Fruit fly (Drosophila melanogaster) whole organism, embryonic: ENCODE measurements around the gene yps.

Experiments
- Atf6 ChIP-seq: fragments of 200-800 bp; sonication (Bioruptor generic); IDR thresholded peaks from 2 replicates; pipeline ENCODE4 v1.3.6; 2022; ENCODE audit warnings: missing biosample characterization, missing genetic modification characterization
- Bdp1 ChIP-seq: fragments of 200-800 bp; sonication (Bioruptor generic); optimal IDR thresholded peaks from 3 replicates; lab custom pipeline; 2016; ENCODE audit warnings: missing biosample characterization, missing genetic modification characterization
- BtbVII ChIP-seq: fragments of 200-800 bp; sonication (Bioruptor generic); optimal IDR thresholded peaks from 3 replicates; lab custom pipeline; 2017; ENCODE audit warnings: missing biosample characterization, mild to moderate bottlenecking, missing genetic modification characterization
- CG11247 ChIP-seq: fragments of 200-800 bp; sonication (Bioruptor generic); IDR thresholded peaks from 2 replicates; pipeline ENCODE4 v1.3.6; 2022; ENCODE audit warnings: missing biosample characterization, missing genetic modification characterization
- CG11398 ChIP-seq: fragments of 200-800 bp; sonication (Bioruptor generic); optimal IDR thresholded peaks from 2 replicates; lab custom pipeline; 2016; ENCODE audit warnings: missing biosample characterization, missing genetic modification characterization
- CG12659 ChIP-seq: fragments of 200-800 bp; sonication (Bioruptor generic); optimal IDR thresholded peaks from 3 replicates; lab custom pipeline; 2017; ENCODE audit warnings: mild to moderate bottlenecking, missing biosample characterization, missing genetic modification reagents, missing genetic modification characterization
- CG14710 ChIP-seq: fragments of 200-800 bp; sonication (Bioruptor generic); optimal IDR thresholded peaks from 3 replicates; lab custom pipeline; 2019; ENCODE audit warnings: missing biosample characterization, mild to moderate bottlenecking, missing genetic modification characterization, moderate library complexity
- CG15479 ChIP-seq: fragments of 200-800 bp; sonication (Bioruptor generic); optimal IDR thresholded peaks from 3 replicates; lab custom pipeline; 2019; ENCODE audit warnings: missing biosample characterization, mild to moderate bottlenecking, missing genetic modification characterization, moderate library complexity
- CG16779 ChIP-seq: fragments of 200-800 bp; sonication (Bioruptor generic); IDR thresholded peaks from 2 replicates; pipeline ENCODE4 v1.3.6; 2022; ENCODE audit warnings: missing biosample characterization, missing genetic modification characterization
- CG17361 ChIP-seq: fragments of 200-800 bp; sonication (Bioruptor generic); IDR thresholded peaks from 3 replicates; pipeline ENCODE4 v1.3.6; 2022; ENCODE audit warnings: missing biosample characterization, missing genetic modification characterization
- CG34376 ChIP-seq: fragments of 200-800 bp; sonication (Bioruptor generic); optimal IDR thresholded peaks from 2 replicates; lab custom pipeline; 2018; ENCODE audit warnings: missing biosample characterization, mild to moderate bottlenecking, missing genetic modification characterization
- CG34422 ChIP-seq: fragments of 200-800 bp; sonication (Bioruptor generic); IDR thresholded peaks from 3 replicates; pipeline ENCODE4 v1.3.6; 2022; ENCODE audit warnings: missing biosample characterization, missing genetic modification characterization
- CG3726 ChIP-seq: fragments of 200-800 bp; sonication (Bioruptor generic); IDR thresholded peaks from 3 replicates; pipeline ENCODE4, ENCODE4 v1.3.6; 2022; ENCODE audit warnings: missing biosample characterization, missing genetic modification characterization
- CG7839 ChIP-seq: fragments of 200-800 bp; sonication (Bioruptor generic); optimal IDR thresholded peaks from 3 replicates; lab custom pipeline; 2018; ENCODE audit warnings: missing biosample characterization, mild to moderate bottlenecking, missing genetic modification characterization, moderate library complexity
- CG8290 ChIP-seq, 3 experiments: fragments of 200-800 bp; sonication (Bioruptor generic); optimal IDR thresholded peaks; 2 replicates each; lab custom pipeline; 2016 to 2019; ENCODE audit warnings: missing biosample characterization in 3 of 3, missing genetic modification characterization in 3 of 3, mild to moderate bottlenecking in 2 of 3, moderate library complexity in 1 of 3
- D19A ChIP-seq: fragments of 200-800 bp; optimal IDR thresholded peaks from 3 replicates; lab custom pipeline; 2019; ENCODE audit warnings: missing biosample characterization, mild to moderate bottlenecking, missing genetic modification characterization, moderate library complexity
- Dll ChIP-seq: fragments of 200-800 bp; sonication (Bioruptor generic); IDR thresholded peaks from 4 replicates; pipeline ENCODE4 v1.3.6; 2022; ENCODE audit warnings: missing biosample characterization, missing genetic modification characterization; ENCODE audit not compliant: partially characterized antibody
- H2.0 ChIP-seq: fragments of 200-800 bp; sonication (Bioruptor generic); IDR thresholded peaks from 2 replicates; pipeline ENCODE4 v1.3.6; 2022; ENCODE audit warnings: missing biosample characterization, missing genetic modification characterization
- HLH54F ChIP-seq: fragments of 200-800 bp; sonication (Bioruptor generic); optimal IDR thresholded peaks from 3 replicates; lab custom pipeline; 2016; ENCODE audit warnings: missing biosample characterization, missing genetic modification characterization
- Hey ChIP-seq: fragments of 200-800 bp; sonication (Bioruptor generic); optimal IDR thresholded peaks from 3 replicates; lab custom pipeline; 2018; ENCODE audit warnings: missing biosample characterization, mild to moderate bottlenecking, missing genetic modification characterization
- Lim3 ChIP-seq: fragments of 200-800 bp; sonication (Bioruptor generic); IDR thresholded peaks from 2 replicates; pipeline ENCODE4 v1.3.6; 2022; ENCODE audit warnings: missing biosample characterization, missing genetic modification characterization
- Mrtf ChIP-seq: fragments of 200-800 bp; sonication (Bioruptor generic); IDR thresholded peaks from 3 replicates; pipeline ENCODE4 v1.3.6; 2022; ENCODE audit warnings: missing biosample characterization, missing genetic modification characterization
- Myb ChIP-seq: fragments of 200-800 bp; sonication (Bioruptor generic); optimal IDR thresholded peaks from 2 replicates; lab custom pipeline; 2016; ENCODE audit warnings: missing biosample characterization, missing genetic modification characterization
- NFAT ChIP-seq: fragments of 200-800 bp; sonication (Bioruptor generic); IDR thresholded peaks from 2 replicates; pipeline ENCODE4 v1.3.6; 2022; ENCODE audit warnings: missing biosample characterization, missing genetic modification characterization
- Pdp1 ChIP-seq, 2 experiments: fragments of 200-800 bp; sonication (Bioruptor generic); optimal IDR thresholded peaks; 3 replicates each; lab custom pipeline; 2016; ENCODE audit warnings: missing biosample characterization in 2 of 2, missing genetic modification characterization in 2 of 2, mild to moderate bottlenecking in 1 of 2, moderate library complexity in 1 of 2
- Vsx1 ChIP-seq: fragments of 200-800 bp; sonication (Bioruptor generic); optimal IDR thresholded peaks from 2 replicates; lab custom pipeline; 2017; ENCODE audit warnings: missing biosample characterization, mild to moderate bottlenecking, missing genetic modification characterization, missing genetic modification reagents
- abd-A ChIP-seq: fragments of 200-800 bp; sonication (Bioruptor generic); optimal IDR thresholded peaks from 3 replicates; lab custom pipeline; 2019; ENCODE audit warnings: missing biosample characterization, mild to moderate bottlenecking, missing genetic modification characterization, moderate library complexity
- bbx ChIP-seq: fragments of 200-800 bp; sonication (Bioruptor generic); IDR thresholded peaks from 2 replicates; pipeline ENCODE4 v1.3.6; 2022; ENCODE audit warnings: missing biosample characterization, missing genetic modification characterization; ENCODE audit not compliant: partially characterized antibody
- danr ChIP-seq: fragments of 200-800 bp; sonication (Bioruptor generic); IDR thresholded peaks from 2 replicates; pipeline ENCODE4 v1.3.6; 2022; ENCODE audit warnings: missing biosample characterization, missing genetic modification characterization
- disco-r ChIP-seq: fragments of 200-800 bp; sonication (Bioruptor generic); optimal IDR thresholded peaks from 2 replicates; lab custom pipeline; 2016; ENCODE audit warnings: missing biosample characterization, missing genetic modification characterization
- en ChIP-seq: fragments of 200-800 bp; sonication (Bioruptor generic); optimal IDR thresholded peaks from 2 replicates; lab custom pipeline; 2016; ENCODE audit warnings: missing biosample characterization, missing genetic modification characterization
- exex ChIP-seq: fragments of 200-800 bp; sonication (Bioruptor generic); optimal IDR thresholded peaks from 4 replicates; lab custom pipeline; 2018; ENCODE audit warnings: missing biosample characterization, mild to moderate bottlenecking, missing genetic modification characterization, moderate library complexity
- fd3F ChIP-seq: fragments of 200-800 bp; sonication (Bioruptor generic); optimal IDR thresholded peaks from 2 replicates; lab custom pipeline; 2018; ENCODE audit warnings: missing biosample characterization, mild to moderate bottlenecking, missing genetic modification characterization, moderate library complexity
- gfzf ChIP-seq: fragments of 200-800 bp; sonication (Bioruptor generic); optimal IDR thresholded peaks from 2 replicates; lab custom pipeline; 2016; ENCODE audit warnings: missing biosample characterization, mild to moderate bottlenecking, missing genetic modification characterization, moderate library complexity
- ind ChIP-seq: fragments of 200-800 bp; sonication (Bioruptor generic); optimal IDR thresholded peaks from 3 replicates; lab custom pipeline; 2016; ENCODE audit warnings: missing biosample characterization, missing genetic modification characterization
- lmd ChIP-seq: fragments of 200-800 bp; sonication (Bioruptor generic); IDR thresholded peaks from 2 replicates; pipeline ENCODE4 v1.3.6; 2022; ENCODE audit warnings: missing biosample characterization, missing genetic modification characterization
- nau ChIP-seq: fragments of 200-800 bp; sonication (Bioruptor generic); optimal IDR thresholded peaks from 3 replicates; lab custom pipeline; 2017; ENCODE audit warnings: missing biosample characterization, mild to moderate bottlenecking, missing genetic modification characterization, missing genetic modification reagents
- pb ChIP-seq: fragments of 200-800 bp; sonication (Bioruptor generic); optimal IDR thresholded peaks from 3 replicates; lab custom pipeline; 2016; ENCODE audit warnings: missing biosample characterization, missing genetic modification characterization
- pho ChIP-seq: fragments of 200-800 bp; sonication (Bioruptor generic); optimal IDR thresholded peaks from 2 replicates; lab custom pipeline; 2016; ENCODE audit warnings: missing biosample characterization, missing genetic modification characterization
- phol ChIP-seq: fragments of 200-800 bp; sonication (Bioruptor generic); optimal IDR thresholded peaks from 3 replicates; lab custom pipeline; 2018; ENCODE audit warnings: missing biosample characterization, mild to moderate bottlenecking, missing genetic modification characterization, moderate library complexity
- psq ChIP-seq: fragments of 200-800 bp; sonication (Bioruptor generic); optimal IDR thresholded peaks from 2 replicates; lab custom pipeline; 2017; ENCODE audit warnings: missing biosample characterization, missing genetic modification characterization
- ro ChIP-seq: fragments of 200-800 bp; sonication (Bioruptor generic); IDR thresholded peaks from 2 replicates; pipeline ENCODE4 v1.3.6; 2022; ENCODE audit warnings: missing biosample characterization, missing genetic modification characterization
- sima ChIP-seq: fragments of 200-800 bp; sonication (Bioruptor generic); optimal IDR thresholded peaks from 2 replicates; lab custom pipeline; 2016; ENCODE audit warnings: missing biosample characterization, missing genetic modification characterization
- slbo ChIP-seq: fragments of 200-800 bp; sonication (Bioruptor generic); IDR thresholded peaks from 2 replicates; pipeline ENCODE4 v1.3.6; 2022; ENCODE audit warnings: missing biosample characterization, missing genetic modification characterization
- slp2 ChIP-seq: fragments of 200-800 bp; sonication (Bioruptor generic); optimal IDR thresholded peaks from 2 replicates; lab custom pipeline; 2016; ENCODE audit warnings: missing biosample characterization, missing genetic modification characterization
- sna ChIP-seq: fragments of 200-800 bp; sonication (Bioruptor generic); IDR thresholded peaks from 2 replicates; pipeline ENCODE4 v1.3.6; 2022; ENCODE audit warnings: missing biosample characterization, missing genetic modification characterization; ENCODE audit not compliant: partially characterized antibody
- sug ChIP-seq: fragments of 200-800 bp; optimal IDR thresholded peaks from 2 replicates; lab custom pipeline; 2019; ENCODE audit warnings: missing biosample characterization, mild to moderate bottlenecking, missing genetic modification characterization, moderate library complexity
- toy ChIP-seq: fragments of 200-800 bp; sonication (Bioruptor generic); IDR thresholded peaks from 2 replicates; pipeline ENCODE4 v1.3.6; 2022; ENCODE audit warnings: missing biosample characterization, missing genetic modification characterization
- wdn ChIP-seq: fragments of 200-800 bp; sonication (Bioruptor generic); IDR thresholded peaks from 2 replicates; pipeline ENCODE4 v1.3.6; 2022; ENCODE audit warnings: missing biosample characterization, missing genetic modification characterization
- zen2 ChIP-seq: fragments of 200-800 bp; sonication (Bioruptor generic); IDR thresholded peaks from 3 replicates; pipeline ENCODE4 v1.3.6; 2022; ENCODE audit warnings: missing biosample characterization, missing genetic modification characterization; ENCODE audit not compliant: partially characterized antibody

yps gene

dm6 chr3L:12139232-12139698 is 14.3 kb upstream of the yps start (continued):
- TF ChIP-seq bbx: no peak
- TF ChIP-seq BtbVII: no peak
- TF ChIP-seq en (GFP tag; lab: Kevin White, UChicago): peak; percentile 27
- TF ChIP-seq ro (GFP tag; lab: Robert Waterston, UW): 0 out of 2 replicates have a peak, but pooled peaks have one; percentile 13
- peak; percentile 26 for TF ChIP-seq pho (GFP tag; lab: Kevin White, UChicago)
- TF ChIP-seq Lim3 (GFP tag; lab: Robert Waterston, UW): no peak
- TF ChIP-seq danr (GFP tag; lab: Robert Waterston, UW): no peak
- peak; percentile 25 for TF ChIP-seq exex (tag; lab: Kevin White, UChicago)
- TF ChIP-seq Pdp1 (GFP tag; optimal IDR thresholded peaks at IDR 0.05; lab: Kevin White, UChicago): peak; percentile 38 to 40
- no peak for TF ChIP-seq Bdp1 (GFP tag; lab: Kevin White, UChicago)
- TF ChIP-seq sug (tag; lab: Kevin White, UChicago): peak; percentile 53
- TF ChIP-seq disco-r (GFP tag; lab: Kevin White, UChicago): no peak
- no peak for TF ChIP-seq abd-A (tag; lab: Kevin White, UChicago)
- peak; percentile 44; the same call in 1 of the 2 replicates for TF ChIP-seq CG11247 (GFP tag; lab: Robert Waterston, UW)
- TF ChIP-seq sna (GFP tag; lab: Robert Waterston, UW): no peak
- no peak for TF ChIP-seq CG11398 (GFP tag; lab: Kevin White, UChicago)
- TF ChIP-seq Atf6: peak; percentile 24; the same call in 1 of the 2 replicates
- peak; percentile 58 for TF ChIP-seq slbo (GFP tag; lab: Robert Waterston, UW)
- no peak for TF ChIP-seq wdn (GFP tag; lab: Robert Waterston, UW)
- peak; percentile 57 for TF ChIP-seq Myb (GFP tag; lab: Kevin White, UChicago)
- no peak for TF ChIP-seq toy
- TF ChIP-seq phol (tag; lab: Kevin White, UChicago): peak; percentile 52
- no peak for TF ChIP-seq H2.0 (GFP tag; lab: Robert Waterston, UW)
- no peak for TF ChIP-seq CG3726
- no peak for TF ChIP-seq Vsx1 (GFP tag; lab: Kevin White, UChicago)
- TF ChIP-seq sima (GFP tag; lab: Kevin White, UChicago): no peak
- TF ChIP-seq nau (GFP tag; lab: Kevin White, UChicago): no peak
- TF ChIP-seq CG16779 (GFP tag; lab: Robert Waterston, UW): no peak
- TF ChIP-seq CG14710: peak; percentile 17
- TF ChIP-seq HLH54F (GFP tag; lab: Kevin White, UChicago): peak; percentile 47
- no peak for TF ChIP-seq Dll (GFP tag; lab: Robert Waterston, UW)
- TF ChIP-seq NFAT (GFP tag; lab: Robert Waterston, UW): no peak
- peak; percentile 45; the same call in 1 of the 2 replicates for TF ChIP-seq lmd
- no peak for TF ChIP-seq CG15479
- TF ChIP-seq gfzf (GFP tag; lab: Kevin White, UChicago): no peak
- TF ChIP-seq ind (GFP tag; lab: Kevin White, UChicago): peak; percentile 60
- TF ChIP-seq psq: no peak
- TF ChIP-seq CG34376 (GFP tag; lab: Kevin White, UChicago): peak; percentile 11
- TF ChIP-seq Hey (tag; lab: Kevin White, UChicago): no peak
- peak; percentile 70 for TF ChIP-seq CG7839 (tag; lab: Kevin White, UChicago)
- no peak for TF ChIP-seq slp2 (GFP tag; lab: Kevin White, UChicago)
- TF ChIP-seq CG8290 (GFP tag; optimal IDR thresholded peaks at IDR 0.05; lab: Kevin White, UChicago): no peak
- no peak for TF ChIP-seq CG8290 (tag; optimal IDR thresholded peaks at IDR 0.05; lab: Kevin White, UChicago)
- TF ChIP-seq zen2: no peak
- peak; percentile 31 for TF ChIP-seq fd3F (GFP tag; lab: Kevin White, UChicago)
- no peak for TF ChIP-seq Mrtf (GFP tag; lab: Robert Waterston, UW)
- peak; percentile 54; the same call in 2 of the 3 replicates for TF ChIP-seq CG34422 (GFP tag; lab: Robert Waterston, UW)
- peak; percentile 17 for TF ChIP-seq D19A
- peak; percentile 38 for TF ChIP-seq CG12659 (GFP tag; lab: Kevin White, UChicago)
- peak; percentile 55; the same call in 2 of the 3 replicates for TF ChIP-seq CG17361 (GFP tag; lab: Robert Waterston, UW)
- TF ChIP-seq pb (GFP tag; lab: Kevin White, UChicago): peak; percentile 15
